Worm (Caenorhabditis elegans) whole organism, L2 larva: ENCODE measurements around the gene T27A1.2.
"Not testable (repeated sequence)": the region's sequence is repeated elsewhere in the genome, so short reads cannot be mapped to it uniquely, and the experiment has no call there.

Experiments
- C34F6.9 ChIP-seq: fragments of 150-350 bp; optimal IDR thresholded peaks from 2 replicates; lab custom pipeline; 2014; ENCODE audit warnings: missing biosample characterization, missing genetic modification characterization
- F13H6.1 ChIP-seq: sonication (generic microtip); optimal IDR thresholded peaks from 2 replicates; lab custom pipeline; 2016; ENCODE audit warnings: missing genetic modification characterization, missing compliant biosample characterization
- ZK546.5 ChIP-seq: sonication (generic microtip); optimal IDR thresholded peaks from 2 replicates; lab custom pipeline; 2017; ENCODE audit warnings: missing biosample characterization, missing genetic modification characterization
- alr-1 ChIP-seq: fragments of 150-350 bp; optimal IDR thresholded peaks from 2 replicates; lab custom pipeline; 2014; ENCODE audit warnings: missing biosample characterization, missing genetic modification characterization
- ama-1 ChIP-seq: fragments of 150-350 bp; optimal IDR thresholded peaks from 2 replicates; lab custom pipeline; 2018; ENCODE audit warnings: inconsistent platforms
- ceh-82 ChIP-seq: fragments of 150-350 bp; optimal IDR thresholded peaks from 2 replicates; lab custom pipeline; 2014; ENCODE audit warnings: missing biosample characterization, missing genetic modification characterization
- dmd-4 ChIP-seq: sonication (generic microtip); optimal IDR thresholded peaks from 2 replicates; lab custom pipeline; 2017; ENCODE audit warnings: missing biosample characterization, missing genetic modification characterization
- egl-27 ChIP-seq: sonication (generic microtip); optimal IDR thresholded peaks from 3 replicates; lab custom pipeline; 2017; ENCODE audit warnings: missing biosample characterization, missing genetic modification reagents, missing genetic modification characterization
- elt-1 ChIP-seq: fragments of 150-350 bp; optimal IDR thresholded peaks from 2 replicates; lab custom pipeline; 2014; ENCODE audit warnings: missing biosample characterization, missing genetic modification characterization
- elt-3 ChIP-seq: sonication (generic microtip); optimal IDR thresholded peaks from 2 replicates; lab custom pipeline; 2017; ENCODE audit warnings: missing biosample characterization, missing genetic modification characterization
- fos-1 ChIP-seq: fragments of 150-350 bp; optimal IDR thresholded peaks from 2 replicates; lab custom pipeline; 2014; ENCODE audit warnings: missing biosample characterization, missing genetic modification characterization
- gmeb-1 ChIP-seq: fragments of 150-350 bp; optimal IDR thresholded peaks from 2 replicates; lab custom pipeline; 2014; ENCODE audit warnings: missing biosample characterization, missing genetic modification characterization
- lin-13 ChIP-seq: fragments of 150-350 bp; optimal IDR thresholded peaks from 2 replicates; lab custom pipeline; 2014; ENCODE audit warnings: missing biosample characterization, missing genetic modification reagents, missing genetic modification characterization
- lin-39 ChIP-seq: fragments of 150-350 bp; optimal IDR thresholded peaks from 2 replicates; lab custom pipeline; 2014; ENCODE audit warnings: missing biosample characterization, missing genetic modification reagents, missing genetic modification characterization
- mab-5 ChIP-seq: fragments of 150-350 bp; optimal IDR thresholded peaks from 2 replicates; lab custom pipeline; 2014; ENCODE audit warnings: missing biosample characterization, missing genetic modification characterization
- mdl-1 ChIP-seq, 2 experiments: fragments of 150-350 bp in 1 of 2; sonication (generic microtip) in 1 of 2; optimal IDR thresholded peaks; 2 replicates each; lab custom pipeline; 2017; ENCODE audit warnings: missing biosample characterization in 2 of 2, missing genetic modification characterization in 2 of 2
- nhr-10 ChIP-seq: sonication (generic microtip); optimal IDR thresholded peaks from 2 replicates; lab custom pipeline; 2017; ENCODE audit warnings: missing biosample characterization, missing genetic modification characterization
- nhr-11 ChIP-seq: fragments of 150-350 bp; optimal IDR thresholded peaks from 2 replicates; lab custom pipeline; 2014; ENCODE audit warnings: missing biosample characterization, missing genetic modification characterization
- nhr-129 ChIP-seq: fragments of 150-350 bp; optimal IDR thresholded peaks from 2 replicates; lab custom pipeline; 2014; ENCODE audit warnings: missing biosample characterization, missing genetic modification characterization
- nhr-21 ChIP-seq: fragments of 150-350 bp; optimal IDR thresholded peaks from 2 replicates; lab custom pipeline; 2014; ENCODE audit warnings: missing biosample characterization, missing genetic modification characterization
- nhr-6 ChIP-seq: fragments of 150-350 bp; optimal IDR thresholded peaks from 2 replicates; lab custom pipeline; 2014; ENCODE audit warnings: missing biosample characterization, missing genetic modification characterization
- sem-4 ChIP-seq: fragments of 150-350 bp; optimal IDR thresholded peaks from 2 replicates; lab custom pipeline; 2014; ENCODE audit warnings: missing biosample characterization, missing genetic modification reagents, missing genetic modification characterization
- sma-9 ChIP-seq, 2 experiments: fragments of 150-350 bp in 1 of 2; sonication (generic microtip) in 1 of 2; optimal IDR thresholded peaks; 2 replicates each; lab custom pipeline; 2014 to 2016; ENCODE audit warnings: missing genetic modification characterization in 2 of 2, mild to moderate bottlenecking in 1 of 2, missing biosample characterization in 1 of 2, missing compliant biosample characterization in 1 of 2, missing genetic modification reagents in 1 of 2, moderate library complexity in 1 of 2
- snpc-4 ChIP-seq: fragments of 150-350 bp; optimal IDR thresholded peaks from 2 replicates; lab custom pipeline; 2014; ENCODE audit warnings: missing biosample characterization, missing genetic modification characterization
- unc-39 ChIP-seq: fragments of 150-350 bp; optimal IDR thresholded peaks from 2 replicates; lab custom pipeline; 2014; ENCODE audit warnings: missing biosample characterization, missing genetic modification characterization
- unc-55 ChIP-seq: fragments of 150-350 bp; sonication (generic microtip); optimal IDR thresholded peaks from 3 replicates; lab custom pipeline; 2014; ENCODE audit warnings: missing biosample characterization, missing genetic modification reagents, missing genetic modification characterization
- ztf-1 ChIP-seq: fragments of 200-800 bp; sonication (Bioruptor generic); conservative IDR thresholded peaks from 2 replicates; pipeline ENCODE4 v1.3.6; 2022; ENCODE audit warnings: missing genetic modification characterization, missing compliant biosample characterization
- ztf-11 ChIP-seq: sonication (generic microtip); optimal IDR thresholded peaks from 2 replicates; lab custom pipeline; 2017; ENCODE audit warnings: missing biosample characterization, missing genetic modification characterization
- ztf-4 ChIP-seq: fragments of 150-350 bp; optimal IDR thresholded peaks from 2 replicates; lab custom pipeline; 2014; ENCODE audit warnings: missing biosample characterization, missing genetic modification characterization

The T27A1.2 gene

DNA sequence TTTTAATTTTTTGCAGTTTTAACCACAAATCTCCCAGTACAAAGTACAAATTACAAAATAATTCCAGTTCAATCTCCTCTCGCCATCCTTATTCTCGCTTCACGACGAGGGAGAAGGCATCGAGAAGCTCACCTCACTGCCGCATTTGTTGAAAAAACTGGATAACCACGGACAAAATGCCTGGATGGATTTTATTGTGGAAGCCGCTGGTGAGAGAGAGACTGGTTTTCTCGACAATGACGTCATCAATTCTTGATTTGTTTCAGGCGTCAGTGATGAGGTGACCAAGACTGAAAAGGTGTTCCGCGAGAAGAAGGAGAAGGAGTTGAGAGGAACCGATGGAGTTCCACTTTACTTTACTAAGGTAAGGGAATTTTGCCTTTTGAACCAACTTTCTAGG is 12.8 kb upstream of the T27A1.2 start:
- TF ChIP-seq unc-55 (GFP tag; lab: Kevin White, UChicago) (peak; percentile 7), sma-9 (GFP tag; optimal IDR thresholded peaks at IDR 0.05; lab: Kevin White, UChicago) (no peak), sma-9 (tag; optimal IDR thresholded peaks at IDR 0.05; lab: Kevin White, UChicago) (no peak)
- TF ChIP-seq, all 48 proteins: peak for 1

DNA sequence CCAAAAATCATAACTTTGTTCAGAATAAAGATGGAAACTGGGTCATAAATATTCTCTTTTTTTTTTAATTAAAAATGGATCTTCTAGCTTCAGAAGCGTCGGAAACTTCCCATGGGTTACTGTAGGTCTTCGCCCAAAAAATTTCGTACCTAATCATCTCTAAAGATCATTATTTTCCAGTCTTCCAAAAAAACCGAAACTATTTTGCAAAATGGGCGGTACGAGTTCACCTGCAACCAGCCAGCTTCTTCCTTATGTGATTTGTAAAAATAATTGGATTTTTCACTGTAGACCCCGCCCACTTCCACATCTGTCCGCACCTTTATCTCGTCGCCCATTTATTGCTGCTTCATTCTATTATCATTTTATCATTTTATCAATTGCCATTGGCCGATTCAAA is 9.7 kb upstream of the T27A1.2 start, which contains the start of gene mlt-10:
Gene mlt-10 (plus strand): TSS at position 301 of the 400 bp plus-strand sequence.
- no peak for TF ChIP-seq ztf-1 (GFP tag; lab: Robert Waterston, UW)
- TF ChIP-seq F13H6.1: no peak
- TF ChIP-seq alr-1: no peak
- TF ChIP-seq elt-1 (tag; lab: Kevin White, UChicago): no peak
- no peak for TF ChIP-seq lin-13 (GFP tag; lab: Kevin White, UChicago)
- TF ChIP-seq snpc-4: no peak
- TF ChIP-seq unc-39 (tag; lab: Kevin White, UChicago): no peak
- no peak for TF ChIP-seq nhr-11
- TF ChIP-seq nhr-21: no peak
- no peak for TF ChIP-seq ztf-4 (tag; lab: Kevin White, UChicago)
- TF ChIP-seq nhr-6 (tag; lab: Kevin White, UChicago): no peak
- TF ChIP-seq dmd-4: no peak
- TF ChIP-seq ceh-82: no peak
- TF ChIP-seq unc-55 (GFP tag; lab: Kevin White, UChicago): no peak
- no peak for TF ChIP-seq ama-1 (lab: Kevin White, UChicago)
- TF ChIP-seq ztf-11: no peak
- TF ChIP-seq C34F6.9 (tag; lab: Kevin White, UChicago): no peak

DNA sequence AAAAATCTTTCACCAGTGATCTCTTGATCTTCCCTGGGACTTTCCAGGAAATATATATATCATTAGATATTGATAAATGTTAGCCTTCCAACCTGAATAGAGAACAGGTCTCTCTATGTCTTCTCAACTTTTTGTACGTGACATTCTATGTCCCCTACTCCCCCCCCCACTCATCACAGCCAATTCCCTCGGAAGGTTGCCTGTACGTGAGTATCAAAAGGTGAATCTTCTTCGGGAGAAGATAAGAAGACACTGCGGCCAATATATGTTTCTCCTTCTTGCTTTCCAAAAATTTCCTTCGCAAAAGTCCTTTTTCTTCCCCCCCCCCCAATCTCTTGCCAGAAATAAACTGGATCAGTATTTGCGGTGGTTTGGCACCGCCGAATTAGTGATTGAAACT is 5.7 kb upstream of the T27A1.2 start:
- TF ChIP-seq nhr-21 (peak; percentile 51), sem-4 (tag; lab: Kevin White, UChicago) (no peak)
- TF ChIP-seq, all 48 proteins: peak for 1

DNA sequence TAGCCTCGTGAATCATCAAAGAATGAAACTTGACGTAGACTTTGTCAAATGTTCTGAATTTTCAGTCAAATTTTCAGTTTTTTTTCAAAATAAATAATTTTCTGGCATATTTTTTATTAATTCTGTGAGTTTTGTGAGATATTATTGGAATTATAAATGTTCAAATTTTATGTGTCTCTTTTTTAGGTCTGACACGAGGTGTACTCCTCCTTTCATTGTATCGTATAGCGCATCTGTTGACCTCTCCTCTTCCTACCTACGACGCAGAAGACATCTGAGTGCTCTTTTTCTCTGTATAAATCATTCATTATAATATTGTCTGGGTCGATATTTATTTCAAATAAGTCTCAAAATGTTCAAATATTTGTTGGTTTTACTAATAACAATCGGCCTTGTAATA is 1.4 kb downstream of the T27A1.2 start, which contains the start of gene T27A1.3:
Gene T27A1.3 (plus strand): TSS at position 301 of the 400 bp plus-strand sequence.
- not testable (repeated sequence) for TF ChIP-seq nhr-10 (tag; lab: Kevin White, UChicago); nhr-21; elt-1 (tag; lab: Kevin White, UChicago)

DNA sequence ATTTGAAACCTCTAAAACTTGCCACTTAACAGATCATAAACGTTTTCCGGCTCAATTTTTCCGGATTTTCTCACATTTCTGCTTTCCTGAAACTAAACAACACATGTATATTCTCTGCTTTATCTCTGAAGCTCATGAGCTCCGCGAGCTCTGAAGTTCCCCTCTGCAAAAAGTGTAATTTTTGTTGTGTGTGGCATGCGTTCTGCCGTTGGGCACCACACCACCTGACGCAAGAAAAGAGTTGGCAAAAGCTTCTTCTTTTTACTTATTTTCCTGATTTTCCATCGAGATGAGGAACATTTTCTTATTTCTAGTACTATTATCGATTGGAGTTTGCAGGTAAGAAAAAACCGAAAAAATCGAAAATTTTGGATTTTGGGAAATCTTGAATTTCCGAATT is 10.3 kb downstream of the T27A1.2 start, which contains the start of gene lgc-34:
Gene lgc-34 (plus strand): TSS at position 200 of the 400 bp plus-strand sequence.
- TF ChIP-seq ztf-11 (no peak), F13H6.1 (peak; percentile 22)
- TF ChIP-seq, all 48 proteins: peak for 1

DNA sequence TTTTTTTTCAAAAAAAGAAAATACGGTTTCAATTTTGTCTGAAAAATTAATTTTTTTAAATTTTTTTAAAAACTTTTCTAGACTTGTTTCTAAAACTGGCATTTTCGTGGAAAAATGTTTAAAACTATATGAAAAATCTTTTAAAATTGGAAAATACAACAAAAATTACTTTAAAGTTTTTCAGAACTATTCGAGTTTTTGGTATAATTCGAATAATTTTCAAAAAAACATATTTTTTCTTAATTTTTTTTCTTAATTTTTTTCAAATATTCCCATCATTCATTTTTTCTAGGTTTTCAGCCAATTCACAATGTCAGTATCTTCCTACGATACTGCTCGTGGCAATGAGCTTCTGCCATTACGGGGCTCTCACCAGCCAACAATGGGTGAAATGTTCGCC is 14.4 kb downstream of the T27A1.2 start, which contains the start of gene slc-36.2:
Gene slc-36.2 (plus strand): TSS at position 301 of the 400 bp plus-strand sequence.
- TF ChIP-seq egl-27 (tag; lab: Kevin White, UChicago) (no peak), sma-9 (GFP tag; optimal IDR thresholded peaks at IDR 0.05; lab: Kevin White, UChicago) (no peak), sma-9 (tag; optimal IDR thresholded peaks at IDR 0.05; lab: Kevin White, UChicago) (no peak), alr-1 (no peak), lin-13 (GFP tag; lab: Kevin White, UChicago) (no peak), ZK546.5 (tag; lab: Kevin White, UChicago) (no peak)

DNA sequence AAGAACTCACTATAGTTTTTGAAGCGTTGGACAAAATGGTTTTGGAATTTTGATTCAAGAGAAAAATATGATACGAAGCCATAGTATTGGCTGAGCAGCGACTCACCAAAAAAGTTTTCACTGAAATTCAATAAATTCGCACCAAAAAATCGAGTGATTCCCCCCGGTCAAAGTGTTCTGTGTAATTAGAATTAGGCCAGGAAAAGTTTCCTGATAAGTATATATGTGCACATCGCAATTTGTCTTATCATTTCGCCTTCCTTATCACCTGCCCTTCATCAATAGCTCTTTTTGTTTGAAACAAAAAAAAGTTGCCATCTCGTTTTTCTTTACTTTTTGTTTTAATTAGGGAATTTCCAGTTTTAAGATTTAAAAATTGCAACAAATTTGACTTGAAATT is 15.0 kb downstream of the T27A1.2 start:
- TF ChIP-seq fos-1 (tag; lab: Kevin White, UChicago) (peak; percentile 66), lin-39 (tag; lab: Kevin White, UChicago) (no peak)
- TF ChIP-seq, all 48 proteins: peak for 1

DNA sequence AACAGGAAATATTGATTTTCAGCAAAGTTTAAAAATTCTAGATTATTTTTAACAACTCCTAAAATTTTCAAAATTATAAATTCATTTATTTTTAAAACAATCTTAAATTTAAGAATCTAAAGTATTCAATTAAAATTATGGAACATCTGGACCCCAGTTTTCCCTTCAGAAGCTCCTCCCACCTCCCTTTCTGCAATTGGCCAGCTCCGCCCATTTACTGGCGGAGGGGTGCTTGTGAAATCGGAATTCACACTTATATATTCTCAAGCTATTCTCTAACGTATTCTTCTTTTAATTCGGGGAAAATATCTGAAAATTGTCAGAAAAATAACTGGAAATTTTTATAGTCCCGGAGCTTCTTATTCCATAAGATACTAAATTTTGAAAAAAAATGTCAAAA is 20.9 kb downstream of the T27A1.2 start, which contains the start of gene mab-9:
Gene mab-9 (plus strand): TSS at position 260 of the 400 bp plus-strand sequence.
- TF ChIP-seq ztf-4 (tag; lab: Kevin White, UChicago): no peak
- no peak for TF ChIP-seq ama-1 (lab: Kevin White, UChicago)
- peak; percentile 25 for TF ChIP-seq unc-55 (GFP tag; lab: Kevin White, UChicago)
- TF ChIP-seq elt-3 (tag; lab: Kevin White, UChicago): no peak

DNA sequence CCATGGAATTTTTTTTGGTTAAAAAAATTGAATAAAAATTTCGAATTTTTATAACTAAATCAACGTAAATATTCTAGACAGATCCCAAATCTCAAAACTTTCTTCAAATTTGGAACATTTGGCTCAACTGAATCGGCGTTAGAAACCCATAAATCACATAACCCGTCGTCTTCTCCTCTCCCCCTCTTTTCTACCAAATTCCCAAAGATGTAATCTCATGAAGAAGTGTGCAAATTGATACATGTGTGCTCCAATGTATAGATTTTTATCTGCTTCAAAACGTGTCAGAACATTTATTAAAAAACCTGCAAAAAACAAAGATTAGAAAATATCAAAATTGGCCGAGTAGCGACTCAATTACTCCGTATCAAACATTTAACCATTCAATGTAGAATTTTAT is 24.0 kb downstream of the T27A1.2 start:
- TF ChIP-seq elt-3 (tag; lab: Kevin White, UChicago) (no peak), unc-55 (GFP tag; lab: Kevin White, UChicago) (peak; percentile 54), ztf-1 (GFP tag; lab: Robert Waterston, UW) (no peak), mab-5 (tag; lab: Kevin White, UChicago) (peak; percentile 80), F13H6.1 (no peak), lin-13 (GFP tag; lab: Kevin White, UChicago) (no peak), nhr-129 (tag; lab: Kevin White, UChicago) (no peak), gmeb-1 (tag; lab: Kevin White, UChicago) (no peak), mdl-1 (tag; optimal IDR thresholded peaks at IDR 0.05; lab: Kevin White, UChicago) (no peak), nhr-10 (tag; lab: Kevin White, UChicago) (no peak)
- TF ChIP-seq, all 48 proteins: peak for 2
